Fruit fly (Drosophila melanogaster): ENCODE data around the gene Eig71Eh.

DNA sequence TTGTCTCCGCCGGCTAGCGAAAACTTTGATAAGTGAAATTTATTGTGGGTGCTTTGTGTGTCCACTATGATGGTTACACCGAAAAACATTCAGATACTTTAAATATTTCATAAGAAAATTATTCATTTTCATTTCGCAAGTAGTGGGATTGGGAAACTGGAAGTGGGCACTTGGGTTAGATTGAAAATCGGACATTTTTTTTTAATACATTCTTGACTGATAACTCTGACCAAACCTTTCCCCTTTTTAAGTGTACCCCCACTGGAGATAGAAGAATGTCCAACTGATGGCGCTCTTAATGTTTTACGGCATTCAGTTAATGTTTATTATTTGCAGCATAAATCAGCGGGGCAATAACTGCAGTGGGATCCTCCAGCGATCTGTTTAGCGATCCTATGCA, 18.4 kb upstream of the Eig71Eh start:
- no peak for TF ChIP-seq insv (optimal IDR thresholded peaks at IDR 0.05)
- no peak for TF ChIP-seq Myc (optimal IDR thresholded peaks at IDR 0.05)

Data from Kc167 (cell line).